Worm (Caenorhabditis elegans) whole organism, L4 larva: Measurements from ENCODE around the gene D2024.18.

Experiments used
- ceh-32 ChIP-seq: sonication (generic microtip); optimal IDR thresholded peaks from 2 replicates; lab custom pipeline; 2016; ENCODE audit warnings: mild to moderate bottlenecking, missing genetic modification characterization, missing compliant biosample characterization; ENCODE audit not compliant: poor library complexity
- egl-27 ChIP-seq: sonication (generic microtip); optimal IDR thresholded peaks from 3 replicates; lab custom pipeline; 2017; ENCODE audit warnings: missing biosample characterization, missing genetic modification reagents, missing genetic modification characterization
- lin-38 ChIP-seq: fragments of 200-800 bp; sonication (Bioruptor generic); IDR thresholded peaks from 2 replicates; pipeline ENCODE4 v1.3.6; 2022; ENCODE audit warnings: missing genetic modification reagents, missing genetic modification characterization, missing compliant biosample characterization
- pha-4 ChIP-seq, 2 experiments: fragments of 150-350 bp in 1 of 2; fragments of 200-800 bp in 1 of 2; sonication (Bioruptor generic) in 1 of 2; IDR thresholded peaks in 1 of 2; optimal IDR thresholded peaks in 1 of 2; 2 replicates each; pipeline versions ENCODE4 v1.3.6 to Lab custom; 2014 to 2022; ENCODE audit warnings: missing genetic modification characterization in 2 of 2, missing genetic modification reagents in 2 of 2, missing biosample characterization in 1 of 2, missing compliant biosample characterization in 1 of 2
- unc-39 ChIP-seq: sonication (generic microtip); optimal IDR thresholded peaks from 2 replicates; lab custom pipeline; 2017; ENCODE audit warnings: missing biosample characterization, missing genetic modification characterization
- unc-62 ChIP-seq, 3 experiments: fragments of 150-350 bp in 1 of 3; sonication (generic microtip); optimal IDR thresholded peaks in 2 of 3; peaks in 1 of 3; 1 replicate in 1 of 3; 2 replicates in 2 of 3; lab custom pipeline; 2014 to 2017; ENCODE audit warnings: missing biosample characterization in 3 of 3, missing genetic modification characterization in 3 of 3, missing genetic modification reagents in 3 of 3, missing genotype in 1 of 3
- zip-11 ChIP-seq: fragments of 200-800 bp; sonication (Bioruptor generic); IDR thresholded peaks from 2 replicates; pipeline ENCODE4 v1.3.6; 2022; ENCODE audit warnings: missing genetic modification characterization, missing compliant biosample characterization

ce11 chrIV:7242220-7242789 is 8.0 kb upstream of the D2024.18 start, which contains the start of gene gstk-2:
- TF ChIP-seq lin-38 (GFP tag; lab: Robert Waterston, UW) (no peak), unc-62 (GFP tag; optimal IDR thresholded peaks at IDR 0.05 in 1 of 2; lab: Kevin White, UChicago) (no peak), unc-62 (tag; optimal IDR thresholded peaks at IDR 0.05; lab: Kevin White, UChicago) (no peak), zip-11 (GFP tag; lab: Robert Waterston, UW) (no peak), ceh-32 (tag; lab: Kevin White, UChicago) (no peak), unc-39 (tag; lab: Kevin White, UChicago) (no peak), egl-27 (tag; lab: Kevin White, UChicago) (no peak), pha-4 (GFP tag; IDR thresholded peaks at IDR 0.05; lab: Robert Waterston, UW) (no peak), pha-4 (tag; optimal IDR thresholded peaks at IDR 0.05; lab: Kevin White, UChicago) (no peak)
